Fruit fly (Drosophila melanogaster): ENCODE data around the gene Kdsr.

The Kdsr gene

dm6 chr3R:25235362-25235761, 26.9 kb downstream of the Kdsr start, which contains the start of gene Sil1:
TSS of gene Sil1 (minus strand) at chr3R:25235529.
- TF ChIP-seq CG33017 (tag; optimal IDR thresholded peaks at IDR 0.05) (no peak), kay (GFP tag; ENCODE audit: borderline replicate concordance) (no peak), CG5204 (GFP tag; optimal IDR thresholded peaks at IDR 0.05) (no peak), cic (GFP tag; optimal IDR thresholded peaks at IDR 0.05) (no peak), ovo (GFP tag; optimal IDR thresholded peaks at IDR 0.05) (no peak), tj (GFP tag; optimal IDR thresholded peaks at IDR 0.05) (no peak), CG7045 (GFP tag; optimal IDR thresholded peaks at IDR 0.05) (no peak), Crg-1 (GFP tag; optimal IDR thresholded peaks at IDR 0.05) (no peak), cnc (optimal IDR thresholded peaks at IDR 0.05) (no peak), bab1 (GFP tag; optimal IDR thresholded peaks at IDR 0.05) (no peak), Hr96 (GFP tag; optimal IDR thresholded peaks at IDR 0.05) (no peak), CG1620 (GFP tag; optimal IDR thresholded peaks at IDR 0.05) (no peak), CG7101 (tag; optimal IDR thresholded peaks at IDR 0.05) (no peak), Clk (GFP tag; optimal IDR thresholded peaks at IDR 0.05) (no peak)

DNA sequence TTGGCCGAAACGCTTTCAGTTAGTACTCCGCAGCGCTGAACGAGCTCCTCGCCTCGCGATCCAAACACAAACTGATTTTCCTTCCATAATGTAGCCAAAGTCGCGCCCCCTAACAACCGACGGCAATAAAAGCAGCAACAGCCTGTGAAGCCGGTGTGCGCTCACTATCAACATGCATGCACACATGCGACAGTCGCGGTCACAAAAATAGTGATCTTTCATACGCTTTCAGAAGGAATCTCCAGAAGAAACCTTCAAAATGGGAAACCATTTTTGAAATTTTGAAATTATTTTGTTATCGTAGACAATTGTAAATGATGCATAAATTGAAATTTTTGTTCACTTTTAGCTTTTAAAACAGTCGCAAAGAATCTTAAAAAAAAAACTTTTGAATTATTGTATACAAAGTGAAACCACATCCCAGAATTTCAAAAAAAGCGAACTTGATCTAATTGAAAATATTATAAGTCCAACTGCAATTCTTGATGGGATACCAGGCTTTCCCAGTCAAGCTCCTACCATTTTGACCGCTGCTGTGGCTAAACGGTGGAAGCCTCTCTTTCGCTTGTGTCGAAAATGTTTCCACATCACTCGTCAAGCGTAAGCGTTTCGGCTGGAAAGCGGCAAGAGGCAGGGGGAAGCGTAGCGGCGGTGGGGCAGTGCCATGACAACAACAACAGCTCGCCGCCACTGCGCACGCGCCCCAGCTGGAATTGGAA, 29.9 kb downstream of the Kdsr start, which contains the start of gene Cad96Cb:
Gene Cad96Cb (minus strand): TSS at position 51 of the 719 bp plus-strand sequence.
- TF ChIP-seq CG5204 (GFP tag; optimal IDR thresholded peaks at IDR 0.05) (no peak), CG7101 (tag; optimal IDR thresholded peaks at IDR 0.05) (no peak), kay (GFP tag; ENCODE audit: borderline replicate concordance) (no peak), CG1620 (GFP tag; optimal IDR thresholded peaks at IDR 0.05) (no peak), CG12768 (GFP tag; optimal IDR thresholded peaks at IDR 0.05) (no peak), bab1 (GFP tag; optimal IDR thresholded peaks at IDR 0.05) (no peak), toe (GFP tag; optimal IDR thresholded peaks at IDR 0.05) (no peak), Mnt (GFP tag; optimal IDR thresholded peaks at IDR 0.05) (no peak), CG11617 (GFP tag; optimal IDR thresholded peaks at IDR 0.05) (no peak), Crg-1 (GFP tag; optimal IDR thresholded peaks at IDR 0.05) (no peak), tj (GFP tag; optimal IDR thresholded peaks at IDR 0.05) (no peak), CG33017 (tag; optimal IDR thresholded peaks at IDR 0.05) (no peak), ovo (GFP tag; optimal IDR thresholded peaks at IDR 0.05) (no peak), CG14711 (tag; optimal IDR thresholded peaks at IDR 0.05) (no peak)

dm6 chr3R:25225483-25225882, 36.8 kb downstream of the Kdsr start:
- no peak for TF ChIP-seq cnc (optimal IDR thresholded peaks at IDR 0.05)
- TF ChIP-seq CG5204 (GFP tag; optimal IDR thresholded peaks at IDR 0.05), result no peak
- no peak for TF ChIP-seq pad (GFP tag; optimal IDR thresholded peaks at IDR 0.05)
- TF ChIP-seq CG1620 (GFP tag; optimal IDR thresholded peaks at IDR 0.05), result no peak
- no peak for TF ChIP-seq ovo (GFP tag; optimal IDR thresholded peaks at IDR 0.05)
- TF ChIP-seq CG33017 (tag; optimal IDR thresholded peaks at IDR 0.05), result no peak
- no peak for TF ChIP-seq CG12768 (GFP tag; optimal IDR thresholded peaks at IDR 0.05)
- TF ChIP-seq CG11617 (GFP tag; optimal IDR thresholded peaks at IDR 0.05), result no peak
- TF ChIP-seq CG7101 (tag; optimal IDR thresholded peaks at IDR 0.05), result no peak
- TF ChIP-seq toe (GFP tag; optimal IDR thresholded peaks at IDR 0.05), result no peak
- no peak for TF ChIP-seq Hr96 (GFP tag; optimal IDR thresholded peaks at IDR 0.05)
- TF ChIP-seq tj (GFP tag; optimal IDR thresholded peaks at IDR 0.05), result no peak

DNA sequence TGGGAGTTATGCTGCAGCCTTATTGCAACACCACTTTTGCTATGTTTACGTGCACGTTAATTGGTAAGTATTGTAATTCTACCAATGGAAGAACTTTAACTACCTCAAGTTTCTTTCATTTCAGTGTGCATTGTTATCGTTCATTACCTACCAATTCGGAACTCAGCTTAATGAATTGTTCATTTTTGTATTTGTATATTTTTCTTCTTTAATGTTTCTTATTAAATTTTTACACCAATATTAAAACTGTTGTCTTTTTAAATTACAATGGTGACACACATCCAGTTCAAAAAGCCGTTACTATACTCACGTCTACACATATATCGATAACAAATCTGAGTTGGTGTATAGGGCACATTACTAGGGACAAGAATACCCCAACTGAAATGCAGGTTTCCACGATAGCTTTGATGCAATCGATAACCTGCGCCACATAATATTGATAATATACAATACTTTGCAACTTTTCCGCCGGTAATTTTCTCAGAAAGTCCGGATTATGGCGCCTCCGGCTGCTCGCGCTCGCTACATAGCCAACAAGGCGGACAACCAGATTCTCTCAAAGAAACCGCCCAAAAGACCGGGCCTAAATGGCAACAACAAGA, 41.0 kb downstream of the Kdsr start, which contains the start of gene Alg9:
Gene Alg9 (plus strand): TSS at position 387 of the 605 bp plus-strand sequence.
- TF ChIP-seq Hr96 (GFP tag; optimal IDR thresholded peaks at IDR 0.05), result no peak
- TF ChIP-seq CG14711 (tag; optimal IDR thresholded peaks at IDR 0.05), result peak; percentile 11
- no peak for TF ChIP-seq Clk (GFP tag; optimal IDR thresholded peaks at IDR 0.05)
- TF ChIP-seq toe (GFP tag; optimal IDR thresholded peaks at IDR 0.05), result peak; percentile 3
- TF ChIP-seq CG33017 (tag; optimal IDR thresholded peaks at IDR 0.05), result no peak
- TF ChIP-seq CG5204 (GFP tag; optimal IDR thresholded peaks at IDR 0.05), result peak; percentile 42
- no peak for TF ChIP-seq CG11617 (GFP tag; optimal IDR thresholded peaks at IDR 0.05)
- peak; percentile 74 for TF ChIP-seq kay (GFP tag; ENCODE audit: borderline replicate concordance)
- TF ChIP-seq bab1 (GFP tag; optimal IDR thresholded peaks at IDR 0.05), result no peak
- TF ChIP-seq cic (GFP tag; optimal IDR thresholded peaks at IDR 0.05), result no peak
- no peak for TF ChIP-seq CG7045 (GFP tag; optimal IDR thresholded peaks at IDR 0.05)
- TF ChIP-seq CG1620 (GFP tag; optimal IDR thresholded peaks at IDR 0.05), result no peak
- no peak for TF ChIP-seq pad (GFP tag; optimal IDR thresholded peaks at IDR 0.05)
- no peak for TF ChIP-seq Mnt (GFP tag; optimal IDR thresholded peaks at IDR 0.05)
- TF ChIP-seq CG12768 (GFP tag; optimal IDR thresholded peaks at IDR 0.05), result no peak
- no peak for TF ChIP-seq ovo (GFP tag; optimal IDR thresholded peaks at IDR 0.05)
- TF ChIP-seq cnc (optimal IDR thresholded peaks at IDR 0.05), result no peak
- no peak for TF ChIP-seq CG7101 (tag; optimal IDR thresholded peaks at IDR 0.05)
- TF ChIP-seq Crg-1 (GFP tag; optimal IDR thresholded peaks at IDR 0.05), result no peak
- TF ChIP-seq tj (GFP tag; optimal IDR thresholded peaks at IDR 0.05), result no peak

- TF ChIP-seq CG7101 (tag; optimal IDR thresholded peaks at IDR 0.05) (no peak), cic (GFP tag; optimal IDR thresholded peaks at IDR 0.05) (peak; percentile 6), toe (GFP tag; optimal IDR thresholded peaks at IDR 0.05) (no peak)
Observed at dm6 chr3R:25219018-25219417, 43.3 kb downstream of the Kdsr start, which contains the start of gene CG31103. TSS of gene CG31103 (plus strand) at chr3R:25219318.

- no peak for TF ChIP-seq CG14711 (tag; optimal IDR thresholded peaks at IDR 0.05)
- no peak for TF ChIP-seq cnc (optimal IDR thresholded peaks at IDR 0.05)
- TF ChIP-seq Mnt (GFP tag; optimal IDR thresholded peaks at IDR 0.05), result no peak
- TF ChIP-seq toe (GFP tag; optimal IDR thresholded peaks at IDR 0.05), result no peak
- no peak for TF ChIP-seq pad (GFP tag; optimal IDR thresholded peaks at IDR 0.05)
- no peak for TF ChIP-seq kay (GFP tag; ENCODE audit: borderline replicate concordance)
- no peak for TF ChIP-seq Hr96 (GFP tag; optimal IDR thresholded peaks at IDR 0.05)
- no peak for TF ChIP-seq CG33017 (tag; optimal IDR thresholded peaks at IDR 0.05)
- TF ChIP-seq CG11617 (GFP tag; optimal IDR thresholded peaks at IDR 0.05), result no peak
- TF ChIP-seq cic (GFP tag; optimal IDR thresholded peaks at IDR 0.05), result no peak
- TF ChIP-seq CG1620 (GFP tag; optimal IDR thresholded peaks at IDR 0.05), result no peak
Observed at dm6 chr3R:25215997-25216396, 46.3 kb downstream of the Kdsr start, which contains the start of gene CG31106. TSS of gene CG31106 (plus strand) at chr3R:25216297.
